Fruit fly (Drosophila melanogaster): ENCODE data around the gene CG9503.

The CG9503 gene

DNA sequence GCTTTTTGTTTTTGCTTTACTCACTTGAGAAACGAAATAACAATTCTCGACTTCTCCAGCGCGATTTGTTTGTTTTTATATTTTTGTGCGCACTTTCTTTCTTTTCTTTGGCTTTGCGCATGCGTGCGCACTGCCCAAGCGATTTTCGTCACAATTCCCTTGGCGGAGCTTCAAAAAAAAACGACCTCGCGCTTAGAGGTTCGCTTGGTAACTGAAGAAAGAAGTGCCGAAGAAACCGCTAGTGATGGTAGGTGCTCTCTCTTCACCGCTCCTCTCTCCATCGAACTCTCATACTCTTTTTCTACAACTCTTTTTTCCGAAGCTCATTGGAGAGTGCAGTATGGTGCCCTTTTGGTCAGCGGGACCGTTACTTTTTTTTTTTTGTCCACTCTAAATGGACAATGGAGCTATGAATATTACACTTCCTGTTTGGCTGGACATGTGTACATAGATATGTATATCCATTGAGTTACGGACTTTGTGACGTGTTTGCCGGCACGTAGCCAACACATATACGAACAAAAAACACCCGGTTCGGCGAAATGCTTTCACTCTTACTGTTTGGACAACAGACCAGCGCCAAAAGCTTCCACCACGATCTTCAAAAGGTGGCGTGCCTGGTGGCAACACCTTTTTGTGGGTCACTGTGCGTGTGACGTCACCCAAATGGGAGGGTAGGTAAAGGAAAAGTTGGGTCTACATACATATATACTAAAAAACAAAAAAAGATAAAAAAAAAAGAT, at the start of gene CG9503:
Gene CG9503 (minus strand): TSS at position 217 of the 743 bp plus-strand sequence.
- TF ChIP-seq Sp1 (GFP tag; optimal IDR thresholded peaks at IDR 0.05) (peak; percentile 10), psq (GFP tag; optimal IDR thresholded peaks at IDR 0.05) (peak; percentile 42), HLH106 (tag; optimal IDR thresholded peaks at IDR 0.05) (no peak)

DNA sequence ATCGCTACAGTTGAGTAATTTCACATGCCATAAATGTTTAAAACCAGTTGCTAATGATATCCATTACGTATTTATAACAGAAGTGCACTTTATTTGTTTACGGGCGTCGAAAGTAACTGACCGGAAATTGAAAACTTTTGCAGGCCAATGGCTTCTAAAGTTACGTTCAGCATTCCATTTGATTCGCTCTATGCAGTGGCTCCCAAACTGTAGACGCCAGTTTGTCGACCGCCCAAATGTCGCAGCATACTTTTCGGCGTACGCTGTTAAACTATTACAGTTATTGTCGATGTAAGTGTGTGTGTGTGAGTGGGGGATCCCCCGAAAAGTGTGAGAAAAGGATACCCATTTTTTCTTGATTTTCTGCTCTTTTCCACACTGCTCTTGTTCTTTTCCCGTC, 37.6 kb upstream of the CG9503 start:
- TF ChIP-seq Myc (optimal IDR thresholded peaks at IDR 0.05) (peak; percentile 27), CrebA (GFP tag; optimal IDR thresholded peaks at IDR 0.05; ENCODE audit: borderline replicate concordance) (no peak)

- TF ChIP-seq Mio (GFP tag; optimal IDR thresholded peaks at IDR 0.05) (no peak), OdsH (GFP tag; optimal IDR thresholded peaks at IDR 0.05) (no peak), jim (GFP tag; optimal IDR thresholded peaks at IDR 0.05) (no peak), dmrt93B (GFP tag; optimal IDR thresholded peaks at IDR 0.05) (no peak), psq (GFP tag; optimal IDR thresholded peaks at IDR 0.05) (no peak), N (GFP tag; optimal IDR thresholded peaks at IDR 0.05) (no peak), HLH106 (tag; optimal IDR thresholded peaks at IDR 0.05) (no peak), CG32264 (GFP tag; optimal IDR thresholded peaks at IDR 0.05) (no peak), Hnf4 (GFP tag; optimal IDR thresholded peaks at IDR 0.05) (no peak), Jra (GFP tag; optimal IDR thresholded peaks at IDR 0.05) (no peak), Hr83 (GFP tag; optimal IDR thresholded peaks at IDR 0.05; ENCODE audit: poor library complexity, severe bottlenecking) (no peak), br (GFP tag; optimal IDR thresholded peaks at IDR 0.05) (no peak), Vsx2 (GFP tag; optimal IDR thresholded peaks at IDR 0.05; ENCODE audit: partially characterized antibody) (no peak), lola (GFP tag; optimal IDR thresholded peaks at IDR 0.05) (no peak), sv (GFP tag; optimal IDR thresholded peaks at IDR 0.05) (no peak)
Observed at dm6 chrX:14955050-14955783, 31.9 kb upstream of the CG9503 start, which contains the start of the genes CG9030 and eag. Gene CG9030 (minus strand): TSS chrX:14955100. Gene eag (plus strand): TSS chrX:14955477.

dm6 chrX:14953896-14954295, 30.6 kb upstream of the CG9503 start:
- TF ChIP-seq Hnf4 (GFP tag; optimal IDR thresholded peaks at IDR 0.05): no peak
- peak; percentile 48 for TF ChIP-seq HLH106 (tag; optimal IDR thresholded peaks at IDR 0.05)
- peak; percentile 9 for TF ChIP-seq Vsx2 (GFP tag; optimal IDR thresholded peaks at IDR 0.05; ENCODE audit: partially characterized antibody)
- TF ChIP-seq fru (GFP tag; optimal IDR thresholded peaks at IDR 0.05): peak; percentile 57
- peak; percentile 8 for TF ChIP-seq h (GFP tag; optimal IDR thresholded peaks at IDR 0.05)
- TF ChIP-seq foxo (GFP tag; optimal IDR thresholded peaks at IDR 0.05): peak in 1 of 2 experiments; percentile 45
- no peak for TF ChIP-seq Mio (GFP tag; optimal IDR thresholded peaks at IDR 0.05)

DNA sequence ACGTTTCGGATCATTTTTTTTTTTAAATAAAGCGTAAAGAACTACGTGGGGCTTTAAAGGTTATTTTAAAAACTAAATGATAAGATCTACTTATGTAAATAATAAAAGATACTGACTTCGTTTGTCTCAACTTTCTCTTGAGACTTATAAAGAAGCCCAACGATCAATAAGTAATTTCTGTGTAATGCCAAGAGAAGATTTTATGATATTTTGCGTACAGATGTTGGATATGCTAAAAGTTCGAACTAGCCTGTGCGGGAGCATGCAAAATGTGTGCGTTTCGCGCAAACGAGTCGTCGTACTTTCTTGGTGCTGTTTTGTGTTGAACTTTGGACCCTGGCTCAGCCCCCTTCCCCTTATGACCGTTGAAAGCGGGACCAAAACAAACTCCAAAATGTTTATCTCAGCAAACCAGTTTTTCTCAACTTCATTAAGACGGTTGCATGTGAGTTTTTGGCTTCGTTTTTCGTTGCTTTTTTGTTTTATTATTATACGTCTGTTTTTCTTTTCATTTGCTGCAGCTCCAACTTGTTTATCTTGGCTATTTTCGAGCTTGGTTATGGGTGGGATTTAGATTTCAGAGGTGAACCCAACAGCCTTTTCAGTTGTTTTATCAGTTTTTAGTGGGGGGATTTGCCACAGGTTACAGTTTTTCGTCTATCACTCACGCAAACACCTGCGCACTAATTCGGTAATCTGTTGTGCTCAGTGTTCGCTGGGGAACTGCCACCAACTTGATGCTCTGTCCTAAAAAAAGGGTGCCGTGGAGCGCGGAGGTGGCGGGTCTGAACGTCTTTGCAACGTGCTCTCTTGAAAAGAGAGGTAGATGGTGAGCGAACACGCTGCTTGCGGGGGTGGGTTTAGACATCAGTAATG, 29.8 kb upstream of the CG9503 start, which contains the start of gene pdgy:
Gene pdgy (minus strand): TSS at position 688 of the 876 bp plus-strand sequence.
- no peak for TF ChIP-seq usp (GFP tag; optimal IDR thresholded peaks at IDR 0.05)
- TF ChIP-seq HLH106 (tag; optimal IDR thresholded peaks at IDR 0.05): peak; percentile 23
- TF ChIP-seq fru (GFP tag; optimal IDR thresholded peaks at IDR 0.05): no peak
- TF ChIP-seq dl (GFP tag; optimal IDR thresholded peaks at IDR 0.05; ENCODE audit: insufficient read depth in 1 of 2, partially characterized antibody in 2 of 2): no peak
- no peak for TF ChIP-seq Hr83 (GFP tag; optimal IDR thresholded peaks at IDR 0.05; ENCODE audit: poor library complexity, severe bottlenecking)
- TF ChIP-seq psq (GFP tag; optimal IDR thresholded peaks at IDR 0.05): peak; percentile 70
- no peak for TF ChIP-seq dsf (GFP tag; optimal IDR thresholded peaks at IDR 0.05; ENCODE audit: borderline replicate concordance)
- no peak for TF ChIP-seq Abd-B (GFP tag; optimal IDR thresholded peaks at IDR 0.05)
- TF ChIP-seq Rel (GFP tag; optimal IDR thresholded peaks at IDR 0.05): peak; percentile 77
- peak; percentile 30 for TF ChIP-seq Rel (tag; optimal IDR thresholded peaks at IDR 0.05)
- no peak for TF ChIP-seq ey (GFP tag; optimal IDR thresholded peaks at IDR 0.05)
- TF ChIP-seq Dfd (GFP tag; optimal IDR thresholded peaks at IDR 0.05): no peak
- TF ChIP-seq GATAd (GFP tag; optimal IDR thresholded peaks at IDR 0.05): no peak
- peak; percentile 27 for TF ChIP-seq Dif (GFP tag; optimal IDR thresholded peaks at IDR 0.05; ENCODE audit: partially characterized antibody)
- no peak for TF ChIP-seq sage (GFP tag; optimal IDR thresholded peaks at IDR 0.05)
- TF ChIP-seq CG32264 (GFP tag; optimal IDR thresholded peaks at IDR 0.05): no peak
- TF ChIP-seq Hnf4 (GFP tag; optimal IDR thresholded peaks at IDR 0.05): peak; percentile 99
- no peak for TF ChIP-seq rgr (GFP tag; optimal IDR thresholded peaks at IDR 0.05)
- TF ChIP-seq Sp1 (GFP tag; optimal IDR thresholded peaks at IDR 0.05): peak; percentile 53
- no peak for TF ChIP-seq Hr78 (GFP tag; optimal IDR thresholded peaks at IDR 0.05)
- TF ChIP-seq pan (optimal IDR thresholded peaks at IDR 0.05): no peak
- no peak for TF ChIP-seq CG9705 (GFP tag; optimal IDR thresholded peaks at IDR 0.05)
- no peak for TF ChIP-seq lola (GFP tag; optimal IDR thresholded peaks at IDR 0.05)
- TF ChIP-seq Mio (GFP tag; optimal IDR thresholded peaks at IDR 0.05): no peak
- peak; percentile 39 for TF ChIP-seq woc (GFP tag; optimal IDR thresholded peaks at IDR 0.05)
